Fruit fly (Drosophila melanogaster): Measurements from ENCODE around the gene Ptp61F.

The Ptp61F gene

dm6 chr3L:1489523-1489922, 14.5 kb upstream of the Ptp61F start, which contains the start of gene stet (continued):
- TF ChIP-seq amos (GFP tag; IDR thresholded peaks at IDR 0.05; ENCODE audit: partially characterized antibody), result peak; percentile 20; the same call in 1 of the 2 replicates
- TF ChIP-seq CG6813 (GFP tag; optimal IDR thresholded peaks at IDR 0.05), result peak; percentile 48
- peak; percentile 25 for TF ChIP-seq mirr (GFP tag; optimal IDR thresholded peaks at IDR 0.05)
- no peak for TF ChIP-seq gt (GFP tag; IDR thresholded peaks at IDR 0.05)
- peak; percentile 8 for TF ChIP-seq CG34376 (GFP tag; optimal IDR thresholded peaks at IDR 0.05)
- no peak for TF ChIP-seq wek (GFP tag; optimal IDR thresholded peaks at IDR 0.05)
- 0 out of 3 replicates have a peak, but pooled peaks have one; percentile 13 for TF ChIP-seq tgo (GFP tag; IDR thresholded peaks at IDR 0.05)
- no peak for TF ChIP-seq CG11695 (GFP tag; IDR thresholded peaks at IDR 0.05)
- no peak for TF ChIP-seq CG17359 (tag; optimal IDR thresholded peaks at IDR 0.05)
- TF ChIP-seq Trl (optimal IDR thresholded peaks at IDR 0.05), result peak; percentile 35 to 46
- no peak for TF ChIP-seq Trl (GFP tag; optimal IDR thresholded peaks at IDR 0.05)
- TF ChIP-seq CG5180 (GFP tag; optimal IDR thresholded peaks at IDR 0.05), result no peak
- TF ChIP-seq CG2129 (GFP tag; IDR thresholded peaks at IDR 0.05; ENCODE audit: partially characterized antibody), result no peak
- TF ChIP-seq E2f1 (GFP tag; IDR thresholded peaks at IDR 0.05), result no peak
- peak; percentile 11 for TF ChIP-seq Ets97D (GFP tag; optimal IDR thresholded peaks at IDR 0.05)
- TF ChIP-seq Tbp (GFP tag; optimal IDR thresholded peaks at IDR 0.05), result no peak
- peak; percentile 77 for TF ChIP-seq seq (GFP tag; IDR thresholded peaks at IDR 0.05)
- TF ChIP-seq CG8290 (GFP tag; optimal IDR thresholded peaks at IDR 0.05), result no peak
- TF ChIP-seq CG8290 (tag; optimal IDR thresholded peaks at IDR 0.05), result no peak
- 0 out of 2 replicates have a peak, but pooled peaks have one; percentile 6 for TF ChIP-seq E2f2 (GFP tag; IDR thresholded peaks at IDR 0.05)
- peak; percentile 44 for TF ChIP-seq CG10543 (GFP tag; optimal IDR thresholded peaks at IDR 0.05)
- TF ChIP-seq Dbx (GFP tag; IDR thresholded peaks at IDR 0.05), result 0 out of 3 replicates have a peak, but pooled peaks have one; percentile 15
- no peak for TF ChIP-seq dimm (GFP tag; IDR thresholded peaks at IDR 0.05)
- peak; percentile 1 for TF ChIP-seq cwo (GFP tag; optimal IDR thresholded peaks at IDR 0.05)
- 0 out of 2 replicates have a peak, but pooled peaks have one; percentile 15 for TF ChIP-seq Atf6 (GFP tag; IDR thresholded peaks at IDR 0.05)
- 0 out of 2 replicates have a peak, but pooled peaks have one; percentile 7 for TF ChIP-seq CG17328 (GFP tag; IDR thresholded peaks at IDR 0.05)
- TF ChIP-seq CG1602 (GFP tag; optimal IDR thresholded peaks at IDR 0.05), result no peak
- TF ChIP-seq unc-4 (GFP tag; IDR thresholded peaks at IDR 0.05; ENCODE audit: partially characterized antibody), result 0 out of 2 replicates have a peak, but pooled peaks have one; percentile 18
- peak; percentile 52 for TF ChIP-seq Med (GFP tag)
- no peak for TF ChIP-seq Gsc (GFP tag; IDR thresholded peaks at IDR 0.05)
- TF ChIP-seq Awh (GFP tag; IDR thresholded peaks at IDR 0.05), result peak; percentile 17; the same call in 1 of the 2 replicates
- peak; percentile 20 for TF ChIP-seq Hey (tag; optimal IDR thresholded peaks at IDR 0.05)
- 0 out of 3 replicates have a peak, but pooled peaks have one; percentile 20 for TF ChIP-seq zen2 (GFP tag; IDR thresholded peaks at IDR 0.05; ENCODE audit: partially characterized antibody)
- 0 out of 2 replicates have a peak, but pooled peaks have one; percentile 45 for TF ChIP-seq bbx (GFP tag; IDR thresholded peaks at IDR 0.05; ENCODE audit: partially characterized antibody)
- TF ChIP-seq D19B (GFP tag; optimal IDR thresholded peaks at IDR 0.05), result peak; percentile 44
- no peak for TF ChIP-seq CG13624 (GFP tag; optimal IDR thresholded peaks at IDR 0.05)
- 0 out of 2 replicates have a peak, but pooled peaks have one; percentile 42 for TF ChIP-seq vvl (GFP tag; IDR thresholded peaks at IDR 0.05)
- peak; percentile 35; the same call in 1 of the 2 replicates for TF ChIP-seq HLH3B (GFP tag; IDR thresholded peaks at IDR 0.05)
- peak; percentile 27; the same call in 1 of the 2 replicates for TF ChIP-seq onecut (GFP tag; IDR thresholded peaks at IDR 0.05)
- peak; percentile 41; the same call in 2 of the 3 replicates for TF ChIP-seq CG14860 (GFP tag; IDR thresholded peaks at IDR 0.05; ENCODE audit: partially characterized antibody)
- peak; percentile 94 for TF ChIP-seq nerfin-1 (tag; optimal IDR thresholded peaks at IDR 0.05)
- TF ChIP-seq ttk (GFP tag; IDR thresholded peaks at IDR 0.05), result 0 out of 2 replicates have a peak, but pooled peaks have one; percentile 33
- TF ChIP-seq BtbVII (GFP tag; optimal IDR thresholded peaks at IDR 0.05), result no peak
- peak; percentile 27 for TF ChIP-seq Fer1 (GFP tag; optimal IDR thresholded peaks at IDR 0.05)
- TF ChIP-seq ewg (GFP tag; optimal IDR thresholded peaks at IDR 0.05), result peak; percentile 97
- no peak for TF ChIP-seq sr (GFP tag; IDR thresholded peaks at IDR 0.05)
- TF ChIP-seq Rfx (GFP tag; IDR thresholded peaks at IDR 0.05), result peak; percentile 21; the same call in 1 of the 2 replicates
- no peak for TF ChIP-seq CkIIα-i1 (GFP tag; IDR thresholded peaks at IDR 0.05)
- peak; percentile 27; the same call in 1 of the 3 replicates for TF ChIP-seq CG11456 (GFP tag; IDR thresholded peaks at IDR 0.05)
- 0 out of 3 replicates have a peak, but pooled peaks have one; percentile 35 for TF ChIP-seq Optix (GFP tag; IDR thresholded peaks at IDR 0.05)

Measured in whole organism, embryonic.